Worm (Caenorhabditis elegans): ENCODE results near the gene Y62H9A.14.

DNA sequence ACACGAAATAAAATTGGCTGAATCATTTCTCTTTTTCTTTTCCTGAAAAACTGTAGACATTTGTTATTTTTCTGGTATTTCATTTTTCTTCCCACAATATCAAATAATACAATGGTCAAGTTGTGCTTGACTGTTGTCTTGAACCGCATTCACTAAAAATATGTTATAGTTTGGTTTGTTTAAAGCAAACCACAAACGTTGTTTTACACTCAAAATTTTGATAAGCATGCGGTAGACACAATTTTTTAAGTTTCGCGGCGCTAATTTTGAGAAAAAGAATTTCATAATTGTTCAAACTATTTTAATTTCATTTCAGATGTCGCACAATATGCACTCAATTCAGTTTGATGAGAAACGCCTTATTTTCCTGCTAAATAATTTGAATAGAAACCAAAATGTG is 34.1 kb downstream of the Y62H9A.14 start, which contains the start of gene T08D10.3:
- TF ChIP-seq ama-1 (optimal IDR thresholded peaks at IDR 0.05), result no peak
- no peak for TF ChIP-seq pes-1 (GFP tag; IDR thresholded peaks at IDR 0.05)
- no peak for TF ChIP-seq ceh-13 (GFP tag; optimal IDR thresholded peaks at IDR 0.05)
- no peak for TF ChIP-seq ceh-36 (tag; optimal IDR thresholded peaks at IDR 0.05)
- TF ChIP-seq scrt-1 (GFP tag; IDR thresholded peaks at IDR 0.05), result no peak
- no peak for TF ChIP-seq sea-1 (GFP tag; conservative IDR thresholded peaks at IDR 0.05)
- TF ChIP-seq hnd-1 (tag; optimal IDR thresholded peaks at IDR 0.05), result no peak
- TF ChIP-seq tbx-11 (GFP tag; IDR thresholded peaks at IDR 0.05), result no peak
- TF ChIP-seq flt-1 (GFP tag; IDR thresholded peaks at IDR 0.05), result no peak
- no peak for TF ChIP-seq tra-4 (tag; optimal IDR thresholded peaks at IDR 0.05)
- TF ChIP-seq aly-1 (tag; optimal IDR thresholded peaks at IDR 0.05), result no peak
